Fruit fly (Drosophila melanogaster) whole organism, embryonic: ENCODE results near the gene Mrgn1.
A peak's percentile ranks its signal among the peaks of the same experiment; 100 is the strongest.

Experiments used
- Ada2b ChIP-seq: fragments of 200-800 bp; sonication (Bioruptor generic); IDR thresholded peaks from 2 replicates; pipeline ENCODE4 v1.3.6; 2022; ENCODE audit warnings: missing biosample characterization, missing genetic modification characterization
- Atf6 ChIP-seq: fragments of 200-800 bp; sonication (Bioruptor generic); IDR thresholded peaks from 2 replicates; pipeline ENCODE4 v1.3.6; 2022; ENCODE audit warnings: missing biosample characterization, missing genetic modification characterization
- Blimp-1 ChIP-seq: fragments of 200-800 bp; sonication (Bioruptor generic); optimal IDR thresholded peaks from 3 replicates; lab custom pipeline; 2018; ENCODE audit warnings: missing biosample characterization, missing genetic modification characterization, mild to moderate bottlenecking, moderate library complexity, missing genetic modification reagents
- CG10147 ChIP-seq: fragments of 200-800 bp; sonication (Bioruptor generic); optimal IDR thresholded peaks from 2 replicates; lab custom pipeline; 2019; ENCODE audit warnings: missing biosample characterization, mild to moderate bottlenecking, missing genetic modification characterization, moderate library complexity
- CG10565 ChIP-seq: fragments of 200-800 bp; sonication (Bioruptor generic); optimal IDR thresholded peaks from 3 replicates; lab custom pipeline; 2016; ENCODE audit warnings: missing biosample characterization, mild to moderate bottlenecking, missing genetic modification characterization
- CG10654 ChIP-seq: fragments of 200-800 bp; sonication (Bioruptor generic); optimal IDR thresholded peaks from 2 replicates; lab custom pipeline; 2016; ENCODE audit warnings: missing biosample characterization, missing genetic modification characterization
- CG11247 ChIP-seq: fragments of 200-800 bp; sonication (Bioruptor generic); IDR thresholded peaks from 2 replicates; pipeline ENCODE4 v1.3.6; 2022; ENCODE audit warnings: missing biosample characterization, missing genetic modification characterization
- CG12071 ChIP-seq: fragments of 200-800 bp; sonication (Bioruptor generic); optimal IDR thresholded peaks from 3 replicates; lab custom pipeline; 2018; ENCODE audit warnings: missing biosample characterization, mild to moderate bottlenecking, missing genetic modification characterization
- CG12155 ChIP-seq: fragments of 200-800 bp; sonication (Bioruptor generic); optimal IDR thresholded peaks from 3 replicates; lab custom pipeline; 2016; ENCODE audit warnings: missing biosample characterization, missing genetic modification characterization
- CG12942 ChIP-seq: fragments of 200-800 bp; sonication (Bioruptor generic); optimal IDR thresholded peaks from 3 replicates; lab custom pipeline; 2016; ENCODE audit warnings: missing biosample characterization, missing genetic modification characterization
- CG13424 ChIP-seq: fragments of 200-800 bp; sonication (Bioruptor generic); optimal IDR thresholded peaks from 2 replicates; lab custom pipeline; 2019; ENCODE audit warnings: missing biosample characterization, mild to moderate bottlenecking, missing genetic modification characterization, moderate library complexity
- CG13894 ChIP-seq: fragments of 200-800 bp; sonication (Bioruptor generic); optimal IDR thresholded peaks from 3 replicates; lab custom pipeline; 2018; ENCODE audit warnings: missing biosample characterization, mild to moderate bottlenecking, missing genetic modification characterization, moderate library complexity
- CG15601 ChIP-seq: fragments of 200-800 bp; sonication (Bioruptor generic); optimal IDR thresholded peaks from 3 replicates; lab custom pipeline; 2019; ENCODE audit warnings: missing biosample characterization, mild to moderate bottlenecking, missing genetic modification characterization, moderate library complexity
- CG15696 ChIP-seq: fragments of 200-800 bp; sonication (Bioruptor generic); optimal IDR thresholded peaks from 2 replicates; lab custom pipeline; 2019; ENCODE audit warnings: missing biosample characterization, mild to moderate bottlenecking, missing genetic modification characterization, moderate library complexity
- CG16813 ChIP-seq: fragments of 200-800 bp; sonication (Bioruptor generic); IDR thresholded peaks from 3 replicates; pipeline ENCODE4 v1.3.6; 2022; ENCODE audit warnings: missing biosample characterization, missing genetic modification characterization; ENCODE audit not compliant: partially characterized antibody
- CG2116 ChIP-seq: fragments of 200-800 bp; sonication (Bioruptor generic); optimal IDR thresholded peaks from 3 replicates; lab custom pipeline; 2018; ENCODE audit warnings: missing biosample characterization, mild to moderate bottlenecking, missing genetic modification characterization
- CG2889 ChIP-seq: fragments of 200-800 bp; sonication (Bioruptor generic); IDR thresholded peaks from 3 replicates; pipeline ENCODE4 v1.3.6; 2022; ENCODE audit warnings: missing biosample characterization, missing genetic modification characterization
- CG30403 ChIP-seq: fragments of 200-800 bp; sonication (Bioruptor generic); optimal IDR thresholded peaks from 3 replicates; lab custom pipeline; 2016; ENCODE audit warnings: missing biosample characterization, missing genetic modification characterization
- CG6791 ChIP-seq: fragments of 200-800 bp; sonication (Bioruptor generic); IDR thresholded peaks from 3 replicates; pipeline ENCODE4 v1.3.6; 2022; ENCODE audit warnings: missing biosample characterization, missing genetic modification characterization; ENCODE audit not compliant: partially characterized antibody
- CG7963 ChIP-seq: fragments of 200-800 bp; sonication (Bioruptor generic); IDR thresholded peaks from 3 replicates; pipeline ENCODE4 v1.3.6; 2022; ENCODE audit warnings: missing biosample characterization, missing genetic modification characterization; ENCODE audit not compliant: partially characterized antibody
- CG8290 ChIP-seq, 3 experiments: fragments of 200-800 bp; sonication (Bioruptor generic); optimal IDR thresholded peaks; 2 replicates each; lab custom pipeline; 2016 to 2019; ENCODE audit warnings: missing biosample characterization in 3 of 3, missing genetic modification characterization in 3 of 3, mild to moderate bottlenecking in 2 of 3, moderate library complexity in 1 of 3
- CG9727 ChIP-seq: fragments of 200-800 bp; sonication (Bioruptor generic); optimal IDR thresholded peaks from 3 replicates; lab custom pipeline; 2017; ENCODE audit warnings: missing biosample characterization, mild to moderate bottlenecking, missing genetic modification characterization
- H2.0 ChIP-seq: fragments of 200-800 bp; sonication (Bioruptor generic); IDR thresholded peaks from 2 replicates; pipeline ENCODE4 v1.3.6; 2022; ENCODE audit warnings: missing biosample characterization, missing genetic modification characterization
- Max ChIP-seq: fragments of 200-800 bp; sonication (Bioruptor generic); optimal IDR thresholded peaks from 2 replicates; lab custom pipeline; 2016; ENCODE audit warnings: missing biosample characterization, mild to moderate bottlenecking, missing genetic modification characterization
- Nf-YA ChIP-seq: fragments of 200-800 bp; sonication (Bioruptor generic); IDR thresholded peaks from 2 replicates; pipeline ENCODE4 v1.3.6; 2022; ENCODE audit warnings: missing biosample characterization, missing genetic modification characterization
- Optix ChIP-seq: fragments of 200-800 bp; sonication (Bioruptor generic); IDR thresholded peaks from 3 replicates; pipeline ENCODE4 v1.3.6; 2022; ENCODE audit warnings: missing biosample characterization, missing genetic modification characterization
- Pdp1 ChIP-seq, 2 experiments: fragments of 200-800 bp; sonication (Bioruptor generic); optimal IDR thresholded peaks; 3 replicates each; lab custom pipeline; 2016; ENCODE audit warnings: missing biosample characterization in 2 of 2, missing genetic modification characterization in 2 of 2, mild to moderate bottlenecking in 1 of 2, moderate library complexity in 1 of 2
- Ptx1 ChIP-seq: fragments of 200-800 bp; sonication (Bioruptor generic); IDR thresholded peaks from 2 replicates; pipeline ENCODE4 v1.3.6; 2022; ENCODE audit warnings: missing biosample characterization, missing genetic modification characterization
- Rfx ChIP-seq: fragments of 200-800 bp; sonication (Bioruptor generic); IDR thresholded peaks from 2 replicates; pipeline ENCODE4 v1.3.6; 2022; ENCODE audit warnings: missing biosample characterization, missing genetic modification characterization
- Sox102F ChIP-seq: fragments of 200-800 bp; sonication (Bioruptor generic); optimal IDR thresholded peaks from 2 replicates; lab custom pipeline; 2018; ENCODE audit warnings: missing biosample characterization, mild to moderate bottlenecking, missing genetic modification characterization, moderate library complexity
- Trl ChIP-seq, 3 experiments: fragments of >200 bp in 2 of 3; fragments of 200-800 bp in 1 of 3; sonication (Bioruptor generic) in 1 of 3; optimal IDR thresholded peaks; 2 replicates in 1 of 3; 3 replicates in 2 of 3; lab custom pipeline; 2016 to 2017; ENCODE audit warnings: missing biosample characterization in 1 of 3, missing genetic modification characterization in 1 of 3
- amos ChIP-seq: fragments of 200-800 bp; sonication (Bioruptor generic); IDR thresholded peaks from 2 replicates; pipeline ENCODE4 v1.3.6; 2022; ENCODE audit warnings: missing biosample characterization, missing genetic modification characterization; ENCODE audit not compliant: partially characterized antibody
- aop ChIP-seq: fragments of 200-800 bp; sonication (Bioruptor generic); IDR thresholded peaks from 2 replicates; pipeline ENCODE4 v1.3.6; 2022; ENCODE audit warnings: missing biosample characterization, missing genetic modification characterization
- ato ChIP-seq: fragments of 200-800 bp; sonication (Bioruptor generic); IDR thresholded peaks from 2 replicates; pipeline ENCODE4 v1.3.6; 2022; ENCODE audit warnings: missing biosample characterization, missing genetic modification characterization; ENCODE audit not compliant: partially characterized antibody
- ci ChIP-seq: fragments of 200-800 bp; sonication (Bioruptor generic); IDR thresholded peaks from 3 replicates; pipeline ENCODE4 v1.3.6; 2022; ENCODE audit warnings: missing biosample characterization, missing genetic modification characterization
- cwo ChIP-seq: fragments of 200-800 bp; sonication (Bioruptor generic); optimal IDR thresholded peaks from 3 replicates; lab custom pipeline; 2017; ENCODE audit warnings: missing biosample characterization, missing genetic modification characterization, mild to moderate bottlenecking, moderate library complexity, missing genetic modification reagents
- da ChIP-seq: fragments of 200-800 bp; sonication (Bioruptor generic); optimal IDR thresholded peaks from 2 replicates; lab custom pipeline; 2016; ENCODE audit warnings: missing biosample characterization, missing genetic modification characterization
- exex ChIP-seq: fragments of 200-800 bp; sonication (Bioruptor generic); optimal IDR thresholded peaks from 4 replicates; lab custom pipeline; 2018; ENCODE audit warnings: missing biosample characterization, mild to moderate bottlenecking, missing genetic modification characterization, moderate library complexity
- fd64A ChIP-seq: fragments of 200-800 bp; sonication (Bioruptor generic); optimal IDR thresholded peaks from 3 replicates; lab custom pipeline; 2018; ENCODE audit warnings: missing biosample characterization, mild to moderate bottlenecking, missing genetic modification characterization
- hbn ChIP-seq: fragments of 200-800 bp; sonication (Bioruptor generic); IDR thresholded peaks from 2 replicates; pipeline ENCODE4 v1.3.6; 2022; ENCODE audit warnings: missing biosample characterization, missing genetic modification characterization; ENCODE audit not compliant: partially characterized antibody
- ken ChIP-seq: fragments of 200-800 bp; sonication (Bioruptor generic); IDR thresholded peaks from 3 replicates; pipeline ENCODE4 v1.3.6; 2022; ENCODE audit warnings: missing biosample characterization, missing genetic modification characterization
- lola ChIP-seq, 3 experiments: fragments of >200 bp in 2 of 3; fragments of 200-800 bp in 1 of 3; sonication (Bioruptor generic) in 1 of 3; optimal IDR thresholded peaks; 2 replicates each; lab custom pipeline; 2017 to 2019; ENCODE audit warnings: missing biosample characterization in 3 of 3, missing genetic modification characterization in 3 of 3, mild to moderate bottlenecking in 1 of 3, moderate library complexity in 1 of 3
- pho ChIP-seq: fragments of 200-800 bp; sonication (Bioruptor generic); optimal IDR thresholded peaks from 2 replicates; lab custom pipeline; 2016; ENCODE audit warnings: missing biosample characterization, missing genetic modification characterization
- pros ChIP-seq: fragments of 200-800 bp; sonication (Bioruptor generic); optimal IDR thresholded peaks from 3 replicates; lab custom pipeline; 2019; ENCODE audit warnings: missing biosample characterization, mild to moderate bottlenecking, missing genetic modification characterization, moderate library complexity
- pum ChIP-seq: fragments of 200-800 bp; sonication (Bioruptor generic); optimal IDR thresholded peaks from 2 replicates; lab custom pipeline; 2016; ENCODE audit warnings: missing biosample characterization, missing genetic modification characterization
- pzg ChIP-seq: fragments of 200-800 bp; sonication (Bioruptor generic); optimal IDR thresholded peaks from 3 replicates; lab custom pipeline; 2018; ENCODE audit warnings: missing biosample characterization, mild to moderate bottlenecking, missing genetic modification characterization, moderate library complexity
- tgo ChIP-seq: fragments of 200-800 bp; sonication (Bioruptor generic); IDR thresholded peaks from 3 replicates; pipeline ENCODE4 v1.3.6; 2022; ENCODE audit warnings: missing biosample characterization, missing genetic modification characterization
- tin ChIP-seq: fragments of 200-800 bp; sonication (Bioruptor generic); optimal IDR thresholded peaks from 3 replicates; lab custom pipeline; 2016; ENCODE audit warnings: missing biosample characterization, missing genetic modification characterization
- zen ChIP-seq: fragments of 200-800 bp; sonication (Bioruptor generic); optimal IDR thresholded peaks from 3 replicates; lab custom pipeline; 2018; ENCODE audit warnings: missing biosample characterization, mild to moderate bottlenecking, missing genetic modification characterization, moderate library complexity

Gene Mrgn1

DNA sequence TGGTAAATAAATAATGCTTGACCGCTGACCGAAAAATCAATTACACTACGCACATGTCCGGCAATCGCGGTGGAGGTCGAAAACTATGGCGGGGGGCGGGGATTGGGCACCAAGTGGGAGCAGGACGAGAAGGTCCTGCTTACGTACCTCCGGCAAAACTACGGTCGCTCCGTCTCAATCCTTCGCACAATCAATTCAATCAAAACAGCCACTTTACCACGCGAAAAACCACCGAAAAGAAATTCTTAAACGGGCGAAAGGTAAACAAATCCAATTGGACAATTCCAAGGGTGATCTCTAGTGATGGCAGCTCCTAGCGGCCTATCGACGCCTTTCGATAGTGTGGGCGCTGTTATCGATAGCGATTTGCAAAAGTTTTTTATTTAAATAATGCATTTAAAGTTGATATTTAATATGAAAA lies 3.8 kb downstream of the Mrgn1 start, which contains the start of gene Nadsyn (continued):
- TF ChIP-seq CG16813 (GFP tag; lab: Robert Waterston, UW) = peak; percentile 80
- no peak for TF ChIP-seq CG8290 (GFP tag; optimal IDR thresholded peaks at IDR 0.05; lab: Kevin White, UChicago)
- TF ChIP-seq CG8290 (tag; optimal IDR thresholded peaks at IDR 0.05; lab: Kevin White, UChicago) = no peak
- no peak for TF ChIP-seq Blimp-1
- no peak for TF ChIP-seq ken (GFP tag; lab: Robert Waterston, UW)
- no peak for TF ChIP-seq CG13894 (tag; lab: Kevin White, UChicago)
- no peak for TF ChIP-seq zen (tag; lab: Kevin White, UChicago)
- TF ChIP-seq Optix (GFP tag; lab: Robert Waterston, UW) = no peak
- peak; percentile 78 for TF ChIP-seq hbn (GFP tag; lab: Robert Waterston, UW)
- no peak for TF ChIP-seq CG10147
- no peak for TF ChIP-seq CG10654 (GFP tag; lab: Kevin White, UChicago)
- TF ChIP-seq fd64A (GFP tag; lab: Kevin White, UChicago) = no peak
- no peak for TF ChIP-seq Nf-YA (GFP tag; lab: Robert Waterston, UW)
- no peak for TF ChIP-seq CG15696 (tag; lab: Kevin White, UChicago)
- no peak for TF ChIP-seq pros
- TF ChIP-seq CG13424 (tag; lab: Kevin White, UChicago) = no peak
- no peak for TF ChIP-seq pum (GFP tag; lab: Kevin White, UChicago)
- TF ChIP-seq Rfx (GFP tag; lab: Robert Waterston, UW) = no peak
- TF ChIP-seq amos = peak; percentile 89
- TF ChIP-seq CG2116 (GFP tag; lab: Kevin White, UChicago) = peak; percentile 49
- no peak for TF ChIP-seq cwo (GFP tag; lab: Kevin White, UChicago)
- TF ChIP-seq CG12942 (GFP tag; lab: Kevin White, UChicago) = no peak
- no peak for TF ChIP-seq CG12071 (GFP tag; lab: Kevin White, UChicago)
- peak; percentile 49 for TF ChIP-seq pzg (GFP tag; lab: Kevin White, UChicago)
- TF ChIP-seq ci (GFP tag; lab: Robert Waterston, UW) = 0 out of 3 replicates have a peak, but pooled peaks have one; percentile 31
- TF ChIP-seq Ptx1 (GFP tag; lab: Robert Waterston, UW) = no peak
- TF ChIP-seq Max (GFP tag; lab: Kevin White, UChicago) = no peak
- TF ChIP-seq Trl (optimal IDR thresholded peaks at IDR 0.05; lab: Kevin White, UChicago) = no peak
- TF ChIP-seq Trl (GFP tag; optimal IDR thresholded peaks at IDR 0.05; lab: Kevin White, UChicago) = no peak
- TF ChIP-seq CG30403 (GFP tag; lab: Kevin White, UChicago) = no peak
- no peak for TF ChIP-seq CG2889 (GFP tag; lab: Robert Waterston, UW)
- TF ChIP-seq H2.0 = no peak
- TF ChIP-seq ato = peak; percentile 52
- peak; percentile 82; the same call in 2 of the 3 replicates for TF ChIP-seq CG7963 (GFP tag; lab: Robert Waterston, UW)
- no peak for TF ChIP-seq CG15601
- no peak for TF ChIP-seq Ada2b (GFP tag; lab: Robert Waterston, UW)
- TF ChIP-seq CG10565 = no peak
- TF ChIP-seq lola (GFP tag; optimal IDR thresholded peaks at IDR 0.05; lab: Kevin White, UChicago) = no peak
- TF ChIP-seq CG11247 (GFP tag; lab: Robert Waterston, UW) = no peak
- TF ChIP-seq exex (tag; lab: Kevin White, UChicago) = no peak
- TF ChIP-seq Atf6 (GFP tag; lab: Robert Waterston, UW) = no peak
- TF ChIP-seq pho (GFP tag; lab: Kevin White, UChicago) = no peak
- TF ChIP-seq CG6791 (GFP tag; lab: Robert Waterston, UW) = peak; percentile 80
- no peak for TF ChIP-seq CG9727 (GFP tag; lab: Kevin White, UChicago)
- no peak for TF ChIP-seq aop (GFP tag; lab: Robert Waterston, UW)
- no peak for TF ChIP-seq Sox102F
- TF ChIP-seq CG12155 = no peak
- no peak for TF ChIP-seq Pdp1 (GFP tag; optimal IDR thresholded peaks at IDR 0.05; lab: Kevin White, UChicago)
- TF ChIP-seq tgo (GFP tag; lab: Robert Waterston, UW) = no peak
- no peak for TF ChIP-seq tin (GFP tag; lab: Kevin White, UChicago)
- TF ChIP-seq da (GFP tag; lab: Kevin White, UChicago) = no peak
